Fruit fly (Drosophila melanogaster): Measurements from ENCODE around the gene CG9168.
"Not testable (repeated sequence)": the region's sequence is repeated elsewhere in the genome, so short reads cannot be mapped to it uniquely, and the experiment has no call there.

DNA sequence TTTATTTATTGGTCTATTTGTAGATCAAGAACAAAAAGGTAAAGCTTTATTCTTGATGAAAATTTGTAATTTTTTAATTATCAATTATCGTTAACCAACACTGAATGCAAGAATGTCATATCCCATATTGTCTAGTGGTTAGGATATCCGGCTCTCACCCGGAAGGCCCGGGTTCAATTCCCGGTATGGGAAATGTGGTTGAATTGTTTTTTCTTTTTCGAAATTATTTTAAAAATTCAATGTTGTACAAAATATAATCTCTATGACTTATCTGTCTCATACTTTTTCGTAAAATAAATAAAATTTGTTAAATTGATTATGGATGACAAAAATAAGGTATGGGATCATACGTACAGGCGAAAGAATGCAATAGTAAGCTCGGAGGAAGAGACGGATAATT is 12.6 kb upstream of the CG9168 start, which contains the start of gene CG32320:
- not testable (repeated sequence) for TF ChIP-seq psq (optimal IDR thresholded peaks at IDR 0.05); pan (optimal IDR thresholded peaks at IDR 0.05); usp (GFP tag; optimal IDR thresholded peaks at IDR 0.05); EcR (GFP tag; optimal IDR thresholded peaks at IDR 0.05)

All from whole organism.